Fruit fly (Drosophila melanogaster): ENCODE measurements around the gene CG10514.

DNA sequence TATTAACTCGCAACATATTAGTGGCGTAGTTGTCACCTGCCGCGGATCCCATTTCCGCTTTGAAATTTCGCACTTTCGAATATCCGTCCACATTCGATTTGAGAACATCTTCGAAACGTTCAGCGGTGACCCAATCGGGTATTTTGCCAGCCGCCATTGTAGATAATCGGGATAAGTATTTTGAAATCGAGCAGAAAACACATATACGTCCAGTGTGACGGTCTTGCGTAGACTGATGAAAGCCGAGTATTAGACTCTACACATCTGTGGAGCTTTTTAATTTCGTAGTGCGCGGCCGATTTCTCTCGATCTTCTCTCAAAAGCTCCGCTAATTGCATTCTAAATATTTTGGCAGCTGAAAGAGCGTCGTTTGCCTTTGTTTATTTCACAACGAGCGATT is 49.4 kb upstream of the CG10514 start, which contains the start of gene CHKov1:
- TF ChIP-seq Hr83 (GFP tag; optimal IDR thresholded peaks at IDR 0.05; ENCODE audit: poor library complexity, severe bottlenecking) (no peak), Myc (optimal IDR thresholded peaks at IDR 0.05) (no peak), Hr78 (GFP tag; optimal IDR thresholded peaks at IDR 0.05) (no peak), psq (GFP tag; optimal IDR thresholded peaks at IDR 0.05) (no peak), rgr (GFP tag; optimal IDR thresholded peaks at IDR 0.05) (peak; percentile 33), Vsx2 (GFP tag; optimal IDR thresholded peaks at IDR 0.05; ENCODE audit: partially characterized antibody) (peak; percentile 14)
